Comparison of ENCODE assay signal across 1 fruit fly cellular context in the genomic region with DNA sequence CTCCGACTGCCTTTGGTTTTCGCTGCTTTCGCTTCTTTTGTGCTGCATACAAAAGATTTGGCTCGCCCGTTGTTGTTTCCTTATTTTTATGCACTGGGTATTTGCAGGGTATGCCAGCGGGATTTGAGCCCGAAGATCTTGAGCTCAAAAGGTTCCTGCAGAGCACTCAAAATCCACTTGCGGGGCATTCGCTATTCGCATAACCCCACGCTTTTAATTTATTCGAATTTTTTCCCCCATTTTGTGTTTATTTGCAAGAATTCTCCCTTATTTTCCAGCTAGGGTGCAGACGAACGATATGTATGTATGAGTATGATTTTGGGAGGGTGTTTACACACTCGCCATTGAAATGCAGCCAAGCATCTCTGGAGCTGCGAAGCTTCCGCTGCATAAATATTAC.
A peak's percentile ranks its signal among the peaks of the same experiment; 100 is the strongest.
TF ChIP-seq lines count a peak whose summit lies in the region.

No protein-coding gene starts in this region.

TF ChIP-seq in whole organism, prepupa, 60 proteins besides CTCF, POLR2A, EP300 and RAD21 (continued from another document):
- TF ChIP-seq dac (GFP tag; optimal IDR thresholded peaks at IDR 0.05; lab: Kevin White, UChicago), result no peak
- TF ChIP-seq CG9139 (GFP tag; optimal IDR thresholded peaks at IDR 0.05; lab: Kevin White, UChicago), result no peak
- TF ChIP-seq CG8632 (GFP tag; optimal IDR thresholded peaks at IDR 0.05; lab: Kevin White, UChicago), result peak; percentile 26
- no peak for TF ChIP-seq CG3919 (GFP tag; optimal IDR thresholded peaks at IDR 0.05; lab: Kevin White, UChicago)
- TF ChIP-seq acj6 (GFP tag; optimal IDR thresholded peaks at IDR 0.05; lab: Kevin White, UChicago), result peak; percentile 31
- no peak for TF ChIP-seq Blimp-1 (GFP tag; optimal IDR thresholded peaks at IDR 0.05; lab: Kevin White, UChicago)
- TF ChIP-seq eg (GFP tag; IDR thresholded peaks at IDR 0.05; lab: Robert Waterston, UW), result no peak
- TF ChIP-seq net (GFP tag; optimal IDR thresholded peaks at IDR 0.05; lab: Kevin White, UChicago), result no peak
- no peak for TF ChIP-seq CG3032 (tag; optimal IDR thresholded peaks at IDR 0.05; lab: Kevin White, UChicago)
- TF ChIP-seq CG31627 (GFP tag; optimal IDR thresholded peaks at IDR 0.05; lab: Kevin White, UChicago), result peak; percentile 30
- peak; percentile 6 for TF ChIP-seq CG34406 (GFP tag; optimal IDR thresholded peaks at IDR 0.05; lab: Kevin White, UChicago)
- peak; percentile 4 for TF ChIP-seq pdm3 (GFP tag; optimal IDR thresholded peaks at IDR 0.05; lab: Kevin White, UChicago)
- peak; percentile 29 for TF ChIP-seq lz (GFP tag; optimal IDR thresholded peaks at IDR 0.05; lab: Kevin White, UChicago)
- TF ChIP-seq Eip78C (GFP tag; lab: Kevin White, UChicago), result peak; percentile 74
- peak; percentile 44 for TF ChIP-seq esn (GFP tag; optimal IDR thresholded peaks at IDR 0.05; lab: Kevin White, UChicago)
- peak; percentile 0 for TF ChIP-seq Ets96B (tag; optimal IDR thresholded peaks at IDR 0.05; lab: Kevin White, UChicago)
- TF ChIP-seq Ets21C (GFP tag; optimal IDR thresholded peaks at IDR 0.05; lab: Kevin White, UChicago), result no peak
- no peak for TF ChIP-seq CG6276 (GFP tag; optimal IDR thresholded peaks at IDR 0.05; lab: Kevin White, UChicago)
- TF ChIP-seq Hr39 (GFP tag; optimal IDR thresholded peaks at IDR 0.05; lab: Kevin White, UChicago), result peak; percentile 15
- no peak for TF ChIP-seq CG6808 (GFP tag; optimal IDR thresholded peaks at IDR 0.05; lab: Kevin White, UChicago)
- TF ChIP-seq CG10631 (GFP tag; optimal IDR thresholded peaks at IDR 0.05; lab: Kevin White, UChicago), result no peak
- TF ChIP-seq CG11762 (GFP tag; optimal IDR thresholded peaks at IDR 0.05; lab: Kevin White, UChicago; ENCODE audit: insufficient read depth), result no peak
- TF ChIP-seq achi (GFP tag; optimal IDR thresholded peaks at IDR 0.05; lab: Kevin White, UChicago), result no peak
- peak; percentile 49 for TF ChIP-seq Sox102F (GFP tag; optimal IDR thresholded peaks at IDR 0.05; lab: Kevin White, UChicago)
- no peak for TF ChIP-seq Sox14 (GFP tag; optimal IDR thresholded peaks at IDR 0.05; lab: Kevin White, UChicago)
- no peak for TF ChIP-seq Gug (GFP tag; IDR thresholded peaks at IDR 0.05; lab: Robert Waterston, UW)
- TF ChIP-seq CG11902 (GFP tag; optimal IDR thresholded peaks at IDR 0.05; lab: Kevin White, UChicago), result no peak
- TF ChIP-seq CG8319 (GFP tag; optimal IDR thresholded peaks at IDR 0.05; lab: Kevin White, UChicago), result no peak
- TF ChIP-seq CG7368 (GFP tag; optimal IDR thresholded peaks at IDR 0.05; lab: Kevin White, UChicago), result no peak
- TF ChIP-seq CG6792 (GFP tag; optimal IDR thresholded peaks at IDR 0.05; lab: Kevin White, UChicago), result peak; percentile 30
- no peak for TF ChIP-seq fd59A (GFP tag; optimal IDR thresholded peaks at IDR 0.05; lab: Kevin White, UChicago)
- no peak for TF ChIP-seq Eip93F (GFP tag; optimal IDR thresholded peaks at IDR 0.05; lab: Kevin White, UChicago)
